Fruit fly (Drosophila melanogaster) whole organism, prepupa: ENCODE results near the gene CG5001.

Source experiments
- CG6854 ChIP-seq: fragments of 200-800 bp; sonication (Bioruptor generic); optimal IDR thresholded peaks from 2 replicates; lab custom pipeline; 2017; ENCODE audit warnings: missing biosample characterization, mild to moderate bottlenecking, missing genetic modification characterization
- Hr4 ChIP-seq: fragments of 200-800 bp; sonication (Bioruptor generic); optimal IDR thresholded peaks from 3 replicates; lab custom pipeline; 2016; ENCODE audit warnings: missing biosample characterization, missing genetic modification characterization
- fd85E ChIP-seq: fragments of 200-800 bp; sonication (Bioruptor generic); optimal IDR thresholded peaks from 3 replicates; lab custom pipeline; 2016; ENCODE audit warnings: missing biosample characterization, missing genetic modification characterization
- lz ChIP-seq: fragments of 200-800 bp; sonication (Bioruptor generic); optimal IDR thresholded peaks from 3 replicates; lab custom pipeline; 2016; ENCODE audit warnings: missing biosample characterization, missing genetic modification characterization
- salr ChIP-seq, 2 experiments: fragments of 200-800 bp; sonication (Bioruptor generic); optimal IDR thresholded peaks; 3 replicates each; lab custom pipeline; 2016 to 2018; ENCODE audit warnings: missing biosample characterization in 2 of 2, missing genetic modification characterization in 2 of 2, mild to moderate bottlenecking in 1 of 2
- svp ChIP-seq: fragments of 200-800 bp; sonication (Bioruptor generic); peaks from one replicate; lab custom pipeline; 2016; ENCODE audit warnings: missing biosample characterization, missing genetic modification characterization

DNA sequence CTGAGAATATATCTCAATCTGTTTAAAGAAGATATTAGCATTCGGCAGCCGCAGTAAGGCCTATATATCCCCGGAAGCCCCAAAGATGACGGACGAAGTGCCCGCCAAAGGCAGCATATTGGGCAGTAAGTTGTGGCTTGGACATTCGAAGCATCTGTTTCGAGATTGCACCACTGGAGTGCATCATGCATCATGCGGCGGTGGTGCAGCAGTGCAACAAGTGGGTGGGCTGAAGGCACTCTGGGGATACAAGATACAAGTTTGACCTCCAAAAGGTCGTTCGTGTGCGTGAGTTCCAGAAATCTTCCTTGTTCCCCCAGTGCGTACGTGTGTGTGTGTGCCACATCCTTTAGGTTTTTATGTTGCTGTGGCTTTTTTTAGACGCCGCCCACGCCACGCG lies 42.3 kb upstream of the CG5001 start:
- TF ChIP-seq svp (GFP tag; lab: Kevin White, UChicago): no peak
- no peak for TF ChIP-seq salr (GFP tag; optimal IDR thresholded peaks at IDR 0.05; lab: Kevin White, UChicago)
- TF ChIP-seq fd85E (GFP tag; lab: Kevin White, UChicago): no peak
- TF ChIP-seq Hr4 (GFP tag; lab: Kevin White, UChicago): no peak
- no peak for TF ChIP-seq CG6854 (GFP tag; lab: Kevin White, UChicago)
- TF ChIP-seq lz (GFP tag; lab: Kevin White, UChicago): no peak
